Worm (Caenorhabditis elegans) whole organism, early embryonic: ENCODE results near the gene T19E7.6.

Experiments
- ama-1 ChIP-seq: fragments of 150-350 bp; optimal IDR thresholded peaks from 2 replicates; lab custom pipeline; 2014
- ceh-13 ChIP-seq: fragments of 200-800 bp; sonication (Bioruptor generic); optimal IDR thresholded peaks from 2 replicates; lab custom pipeline; 2018; ENCODE audit warnings: mild to moderate bottlenecking, missing genetic modification characterization, missing compliant biosample characterization
- scrt-1 ChIP-seq: fragments of 200-800 bp; sonication (Bioruptor generic); IDR thresholded peaks from 2 replicates; pipeline ENCODE4 v1.3.6; 2022; ENCODE audit warnings: missing genetic modification characterization, missing compliant biosample characterization
- tbx-37 ChIP-seq: fragments of 200-800 bp; sonication (Bioruptor generic); conservative IDR thresholded peaks from 2 replicates; pipeline ENCODE4 v1.3.6; 2022; ENCODE audit warnings: missing genetic modification reagents, missing genetic modification characterization, missing compliant biosample characterization

DNA sequence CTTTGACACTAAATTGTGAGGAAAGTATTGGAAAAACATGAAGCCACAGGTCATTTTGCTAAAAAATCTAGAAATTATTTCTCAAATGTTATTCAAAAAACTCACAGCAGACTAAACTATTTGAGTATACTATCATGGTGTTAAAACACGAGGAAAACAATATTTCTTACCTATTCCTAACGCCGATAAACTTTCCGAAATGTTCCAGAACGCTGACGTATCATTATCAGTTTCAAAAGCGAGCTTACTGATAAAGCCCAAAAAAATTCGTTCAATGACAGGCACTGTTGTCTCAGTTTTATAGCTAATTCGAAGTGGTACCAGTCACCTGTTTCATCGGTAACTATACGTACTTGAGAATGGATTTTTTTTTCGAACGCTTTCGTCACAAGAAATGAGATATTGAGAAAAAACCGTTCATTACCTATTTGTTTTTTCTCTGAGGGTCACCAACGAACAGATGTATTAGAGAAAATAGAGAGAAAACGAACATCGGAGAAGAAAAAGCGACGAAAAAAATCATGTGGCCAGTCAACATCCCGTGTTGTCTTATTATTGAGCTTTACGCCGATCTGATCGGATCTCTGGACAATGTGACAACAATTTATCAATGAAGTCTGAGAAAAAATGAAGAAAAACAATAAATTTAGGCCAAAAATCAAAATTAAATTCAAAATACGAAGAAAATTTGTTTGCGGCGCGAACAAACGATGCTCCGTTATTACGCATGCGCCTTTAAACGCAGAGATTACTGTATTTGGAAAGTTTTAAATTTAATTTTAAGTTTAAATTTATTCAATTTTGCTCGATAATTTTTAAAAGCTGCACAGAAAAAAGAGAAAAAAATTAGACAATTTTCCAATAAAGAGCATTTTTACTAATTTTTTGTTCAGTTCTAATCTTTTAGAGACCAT is 2.9 kb downstream of the T19E7.6 start:
- no peak for TF ChIP-seq ama-1 (lab: Kevin White, UChicago)
- no peak for TF ChIP-seq tbx-37 (GFP tag; lab: Robert Waterston, UW)
- no peak for TF ChIP-seq ceh-13 (GFP tag; lab: Kevin White, UChicago)
- TF ChIP-seq scrt-1 (GFP tag; lab: Robert Waterston, UW), result no peak
